Fruit fly (Drosophila melanogaster) ovary, adult (tissue): ENCODE results near the gene CG5021.
A peak's percentile ranks its signal among the peaks of the same experiment; 100 is the strongest.

Experiments used
- CG17801 ChIP-seq: fragments of 200-800 bp; optimal IDR thresholded peaks from 2 replicates; lab custom pipeline; 2019; ENCODE audit warnings: missing biosample characterization, mild to moderate bottlenecking, missing genetic modification characterization, moderate library complexity; ENCODE audit not compliant: partially characterized antibody

The CG5021 gene

DNA sequence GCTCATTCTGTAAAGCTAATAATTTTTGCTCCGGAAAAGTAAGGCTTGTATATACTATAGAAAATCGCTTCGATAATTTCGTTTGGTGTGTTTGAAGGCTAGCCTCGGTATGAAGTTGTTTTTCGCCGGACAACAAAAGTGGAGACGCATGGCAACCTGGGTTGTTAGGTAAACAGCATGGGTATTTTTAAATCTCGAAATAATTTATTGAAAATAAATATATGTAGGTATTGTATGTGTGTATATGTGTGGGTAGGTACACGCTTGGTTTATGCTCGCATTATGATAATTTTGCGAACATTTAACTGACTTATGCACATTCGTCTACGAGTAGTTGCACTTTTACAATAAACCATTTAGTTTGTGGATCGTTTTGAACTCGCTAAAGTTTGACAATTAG, 23.5 kb downstream of the CG5021 start, which contains the start of gene CG5280:
Gene CG5280, minus strand, starts transcription at position 101 of the 400 bp plus-strand sequence.
- no peak for TF ChIP-seq CG17801 (GFP tag; lab: Kevin White, UChicago)

DNA sequence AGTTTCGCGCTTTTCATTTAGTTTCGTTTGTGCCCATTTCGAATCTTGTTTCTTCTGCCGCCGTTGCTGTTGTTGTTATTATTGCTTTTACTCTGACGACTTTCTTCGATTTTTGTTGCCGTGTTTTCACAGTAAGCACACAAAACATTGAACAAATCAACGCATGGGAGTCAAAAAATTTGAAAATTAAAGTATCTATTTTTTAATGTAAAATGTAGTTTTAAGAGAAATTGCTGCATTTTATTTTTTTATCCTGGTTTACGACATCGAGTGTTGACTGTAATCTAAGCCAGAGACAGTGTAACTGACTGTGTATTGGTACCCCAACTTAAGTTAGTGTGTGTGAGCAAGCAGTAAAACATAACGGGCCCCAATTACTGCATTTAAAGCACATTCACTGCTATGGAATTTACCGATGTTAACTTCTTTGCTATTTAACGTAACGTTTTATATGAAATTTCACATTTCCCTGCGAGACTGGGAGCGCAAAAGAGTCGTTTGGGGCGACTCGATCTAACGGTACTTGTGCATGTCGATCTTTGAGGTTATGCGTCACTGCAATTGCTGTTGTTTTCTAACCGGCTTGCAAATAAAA, 29.6 kb downstream of the CG5021 start:
- peak; percentile 97 for TF ChIP-seq CG17801 (GFP tag; lab: Kevin White, UChicago)

DNA sequence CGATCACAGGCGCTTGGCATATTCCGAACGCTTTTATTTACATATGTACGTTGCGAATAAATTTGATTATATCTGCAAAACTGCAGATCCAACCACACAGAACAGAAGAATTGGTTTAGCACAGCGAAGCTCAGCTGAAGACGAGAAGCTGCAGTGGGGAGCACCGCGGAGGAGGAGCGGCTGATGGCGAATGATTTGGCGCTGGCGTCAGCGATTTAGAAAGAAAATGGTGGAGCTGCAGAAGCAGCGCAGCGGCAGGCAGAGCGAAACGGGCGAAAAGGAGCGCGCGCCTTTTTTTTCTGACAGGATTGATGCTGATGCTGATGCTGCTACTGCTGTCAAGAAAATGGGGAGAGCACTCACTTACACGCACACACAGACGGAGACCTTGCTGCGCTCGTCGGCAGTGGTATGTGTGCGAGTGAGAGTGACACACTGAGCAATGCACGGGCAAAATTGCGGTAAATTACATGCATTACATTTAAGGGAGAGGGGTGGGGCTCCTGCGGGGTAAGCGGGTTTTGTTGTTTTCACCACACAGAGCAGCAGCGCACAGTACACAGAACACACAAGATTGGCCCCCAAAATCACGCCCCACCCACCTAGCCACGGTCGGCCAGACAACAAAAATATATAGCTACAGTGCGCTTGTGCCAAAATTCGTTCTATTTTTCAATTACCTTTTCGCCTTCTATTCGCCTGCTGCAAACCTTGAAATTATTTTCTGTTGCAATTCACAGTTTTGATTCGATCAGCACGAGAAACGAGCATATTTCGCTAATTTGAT, 30.5 kb downstream of the CG5021 start:
- TF ChIP-seq CG17801 (GFP tag; lab: Kevin White, UChicago): no peak

DNA sequence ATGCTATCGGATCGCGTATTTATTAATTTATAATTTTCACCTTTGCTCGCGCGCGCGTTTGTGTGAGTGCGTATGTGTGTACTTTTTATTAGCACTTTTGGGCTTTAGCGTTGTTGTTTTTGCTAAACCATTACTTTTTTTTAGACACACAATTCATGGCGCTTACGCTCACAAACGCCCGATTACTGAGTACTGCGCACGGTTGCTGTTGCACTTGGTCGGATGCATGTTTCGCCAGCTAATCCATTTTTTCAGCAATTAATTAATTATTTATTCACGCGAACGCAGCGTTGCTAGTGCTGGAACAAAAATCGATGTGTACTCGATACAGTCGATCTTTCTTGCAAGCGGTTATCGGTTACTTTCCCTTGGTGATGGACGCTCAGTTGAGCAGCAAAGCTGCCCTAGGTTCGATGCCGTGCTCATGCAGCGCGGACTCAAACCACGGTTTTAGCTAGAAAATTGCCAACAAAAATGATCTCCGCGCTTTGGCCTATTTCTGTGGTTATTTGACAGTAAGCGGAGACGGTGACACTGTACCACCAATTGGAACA, 31.1 kb downstream of the CG5021 start, which contains the start of the genes smg and CG5087:
Gene smg, minus strand, starts transcription at position 304 of the 554 bp plus-strand sequence.
Gene CG5087, plus strand, starts transcription at position 499 of the 554 bp plus-strand sequence.
- TF ChIP-seq CG17801 (GFP tag; lab: Kevin White, UChicago): peak; percentile 43

DNA sequence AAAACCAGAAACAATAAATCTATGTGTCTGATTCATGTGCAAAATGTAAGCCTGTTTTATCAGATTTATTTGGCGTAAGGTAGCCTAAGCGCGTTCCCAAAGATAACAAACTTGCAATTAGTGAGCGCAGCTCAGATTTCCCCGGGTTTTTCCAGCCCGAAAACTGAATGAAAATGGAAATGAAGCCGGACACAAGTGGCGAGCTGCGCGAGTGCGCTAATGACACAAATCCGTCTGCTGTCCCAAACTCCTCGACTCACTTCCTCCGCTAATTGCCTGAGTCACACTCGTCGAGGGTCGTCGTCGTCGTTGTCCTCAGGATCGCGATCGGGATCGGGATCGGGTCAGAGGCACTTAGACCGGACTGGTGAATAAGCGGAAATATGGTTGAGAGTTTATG, 35.9 kb downstream of the CG5021 start:
- TF ChIP-seq CG17801 (GFP tag; lab: Kevin White, UChicago): no peak

DNA sequence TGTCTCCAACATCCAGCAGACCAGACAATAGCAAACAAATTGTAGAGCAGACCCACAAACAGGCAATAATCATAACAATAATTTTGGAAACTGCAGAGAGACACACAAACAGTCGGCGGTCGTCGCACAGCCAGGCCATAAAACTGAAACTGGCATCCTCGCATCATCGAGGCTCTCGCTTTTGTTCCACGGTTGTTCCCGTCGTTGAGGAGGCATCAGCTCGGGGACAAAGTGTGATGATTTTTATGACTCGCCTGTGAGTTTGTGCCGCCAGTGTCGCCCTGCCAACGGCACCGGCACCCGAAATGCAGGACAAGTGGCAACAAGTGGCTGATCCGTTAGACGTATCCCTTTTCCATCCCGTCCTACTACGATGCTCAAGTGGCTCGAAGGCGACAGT, 36.7 kb downstream of the CG5021 start:
- no peak for TF ChIP-seq CG17801 (GFP tag; lab: Kevin White, UChicago)

DNA sequence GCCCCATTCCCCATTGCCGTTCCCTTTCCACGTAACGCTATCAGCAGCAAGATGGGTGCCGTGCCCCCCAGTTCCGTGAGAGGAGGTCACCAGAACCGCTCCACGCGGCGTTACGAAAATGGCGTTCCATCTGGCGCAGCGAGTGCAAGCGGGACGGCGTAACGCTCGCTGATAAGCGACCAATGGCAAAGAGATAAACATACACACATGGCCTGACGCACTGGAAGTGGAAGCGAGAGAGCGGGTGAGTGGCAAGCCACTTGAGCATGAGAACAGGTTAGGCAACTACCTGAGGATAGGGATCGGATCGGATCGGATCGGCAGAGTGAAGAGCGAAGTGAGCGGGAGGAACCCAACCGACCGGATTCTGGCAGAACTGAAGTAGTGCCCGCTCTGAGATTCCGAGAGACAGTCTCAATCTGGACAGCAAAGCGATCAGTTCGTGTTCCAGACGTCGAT, 38.2 kb downstream of the CG5021 start, which contains the start of gene Doc3:
Gene Doc3, plus strand, starts transcription at position 409 of the 459 bp plus-strand sequence.
- no peak for TF ChIP-seq CG17801 (GFP tag; lab: Kevin White, UChicago)

DNA sequence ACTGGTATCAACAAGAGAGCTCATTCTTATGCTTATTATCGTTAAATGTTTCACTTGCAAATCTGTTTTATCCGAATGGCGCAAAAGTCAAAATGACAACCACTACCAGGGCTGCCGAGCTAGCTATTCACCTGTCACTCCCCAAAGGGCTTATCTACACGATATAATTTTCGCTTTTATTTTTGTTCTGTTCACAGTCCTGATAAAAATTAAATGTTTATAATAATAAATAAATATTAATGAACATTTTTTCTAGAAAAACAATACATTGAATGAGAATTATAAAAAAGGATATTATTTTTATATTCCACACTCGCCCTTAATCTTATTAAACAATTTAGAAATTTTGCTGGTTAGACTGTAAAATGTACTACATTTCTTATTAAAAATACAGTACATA, 43.1 kb downstream of the CG5021 start, which contains the start of gene CG5194:
Gene CG5194, minus strand, starts transcription at position 101 of the 400 bp plus-strand sequence.
- no peak for TF ChIP-seq CG17801 (GFP tag; lab: Kevin White, UChicago)

DNA sequence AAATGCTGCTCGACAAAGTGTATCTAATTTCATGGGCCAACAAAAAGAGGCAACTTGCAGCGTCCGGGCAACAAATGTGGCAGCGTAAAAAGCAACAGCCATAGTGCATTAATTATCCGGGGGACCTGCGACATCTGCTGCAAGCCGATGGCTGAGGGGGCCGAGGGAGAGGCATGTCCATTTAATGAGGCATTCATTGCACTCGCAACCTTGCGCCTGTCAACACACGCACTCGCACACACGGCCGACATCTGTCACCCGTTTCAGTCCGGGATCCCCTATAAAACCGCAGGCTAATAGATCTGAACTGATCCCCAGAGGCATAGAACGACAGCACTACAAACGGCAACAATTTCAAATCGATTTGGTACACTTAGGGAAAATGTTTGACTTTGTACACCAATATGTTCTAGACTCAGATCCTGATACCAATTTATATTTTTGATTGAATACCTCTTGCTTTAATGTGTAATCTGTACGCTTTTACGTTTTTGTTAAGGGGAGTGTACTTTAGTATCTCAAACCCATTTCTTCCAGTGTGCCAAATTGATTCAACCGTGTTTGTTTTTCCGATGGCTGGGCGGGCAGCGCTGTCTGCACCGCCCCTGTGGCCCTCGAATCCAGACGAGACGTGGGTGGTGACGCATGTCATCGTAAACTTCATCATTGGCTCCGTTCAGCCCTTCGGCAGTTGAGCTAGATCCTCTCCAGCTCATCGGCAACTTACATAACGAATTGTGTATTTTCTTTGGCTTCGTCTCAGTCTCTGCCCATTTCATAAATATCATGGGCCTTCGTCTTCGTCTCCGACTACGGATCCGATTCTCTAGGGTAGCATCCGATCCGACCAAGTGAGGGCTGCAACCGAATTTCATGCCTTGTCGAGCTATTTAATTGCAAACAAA, 45.1 kb downstream of the CG5021 start:
- TF ChIP-seq CG17801 (GFP tag; lab: Kevin White, UChicago): no peak

DNA sequence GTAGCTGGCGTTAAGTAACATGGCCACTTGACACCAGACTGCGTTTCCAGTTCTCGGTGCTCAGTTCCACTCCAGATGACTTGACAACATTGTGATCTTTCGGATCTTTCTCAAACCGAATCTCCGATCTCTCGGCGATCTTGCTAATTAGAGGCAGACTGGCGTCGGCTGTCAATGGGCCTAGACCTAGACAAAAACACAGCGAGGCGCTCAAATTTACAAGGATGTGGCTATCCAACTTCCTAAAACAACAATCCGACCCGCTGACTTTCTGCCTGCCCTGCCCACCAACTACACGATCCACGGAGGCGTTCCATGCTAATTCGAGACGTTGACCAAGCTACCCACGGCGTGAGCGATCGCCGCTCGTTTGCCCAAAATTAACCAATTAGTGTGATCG, 47.1 kb downstream of the CG5021 start:
- TF ChIP-seq CG17801 (GFP tag; lab: Kevin White, UChicago): no peak

DNA sequence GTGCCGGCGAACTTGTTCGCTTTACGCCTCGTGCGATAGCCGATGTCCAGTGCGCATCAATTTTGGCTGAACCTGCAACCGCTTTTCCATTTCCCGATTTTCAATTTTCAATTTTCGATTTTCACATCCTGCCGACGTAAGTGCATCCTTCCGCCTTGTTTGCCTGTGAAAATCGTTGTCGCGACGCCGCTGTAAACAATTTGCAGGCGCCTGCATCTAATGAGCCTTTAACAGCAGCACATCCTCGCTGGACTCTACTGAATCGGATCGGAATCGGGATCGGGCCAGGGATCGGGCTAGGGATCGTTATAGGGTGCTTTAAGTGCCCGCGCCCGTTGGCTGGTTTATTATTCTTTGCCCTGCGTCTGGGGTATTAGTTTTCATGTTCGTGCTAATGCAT, 50.8 kb downstream of the CG5021 start:
- no peak for TF ChIP-seq CG17801 (GFP tag; lab: Kevin White, UChicago)
